Worm (Caenorhabditis elegans) whole organism, L4 larva: ENCODE results near the gene C04C3.9.
"Not testable (repeated sequence)": the region's sequence is repeated elsewhere in the genome, so short reads cannot be mapped to it uniquely, and the experiment has no call there.

Experiments used
- daf-16 ChIP-seq, 3 experiments: sonication (generic microtip); optimal IDR thresholded peaks; 2 replicates each; lab custom pipeline; 2016 to 2017; ENCODE audit warnings: missing genetic modification characterization in 3 of 3, missing genetic modification reagents in 3 of 3, mild to moderate bottlenecking in 2 of 3, missing compliant biosample characterization in 2 of 3, missing biosample characterization in 1 of 3, moderate library complexity in 1 of 3
- zfp-3 ChIP-seq: fragments of 200-800 bp; sonication (Bioruptor generic); conservative IDR thresholded peaks from 2 replicates; pipeline ENCODE4 v1.3.6; 2022; ENCODE audit warnings: missing genetic modification reagents, missing genetic modification characterization, missing compliant biosample characterization

DNA sequence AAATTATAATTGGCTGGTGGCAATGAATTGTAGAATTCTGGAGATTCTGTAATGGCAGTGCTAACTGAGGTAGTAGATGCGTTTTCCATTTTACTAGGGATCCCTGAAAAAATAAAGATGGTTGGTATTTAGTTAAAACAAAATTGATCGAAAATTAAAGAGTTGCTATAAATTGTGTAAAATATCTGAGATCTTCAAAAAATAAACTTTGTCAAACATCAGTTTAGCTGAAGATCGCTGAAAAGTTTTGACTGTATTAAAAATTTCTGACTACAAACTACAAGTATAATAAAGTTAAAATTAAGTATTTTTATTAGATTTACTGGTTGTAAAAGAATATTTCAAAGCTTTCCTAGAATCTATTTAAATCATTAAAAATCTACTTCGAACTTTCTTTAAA is 38.3 kb downstream of the C04C3.9 start, which contains the start of gene B0546.5:
- not testable (repeated sequence) for TF ChIP-seq daf-16 (GFP tag; optimal IDR thresholded peaks at IDR 0.05; lab: Kevin White, UChicago); daf-16 (tag; optimal IDR thresholded peaks at IDR 0.05; lab: Kevin White, UChicago); zfp-3 (GFP tag; lab: Robert Waterston, UW)
